Worm (Caenorhabditis elegans): ENCODE data around the gene ins-6.

- TF ChIP-seq ceh-79 (tag; optimal IDR thresholded peaks at IDR 0.05) (no peak), fkh-3 (tag; optimal IDR thresholded peaks at IDR 0.05) (no peak), T26A5.8 (tag; optimal IDR thresholded peaks at IDR 0.05) (no peak), nhr-90 (tag; optimal IDR thresholded peaks at IDR 0.05) (no peak), madf-10 (tag; optimal IDR thresholded peaks at IDR 0.05) (no peak), F37B4.10 (GFP tag; IDR thresholded peaks at IDR 0.05) (no peak), ceh-91 (GFP tag; IDR thresholded peaks at IDR 0.05) (no peak), nfya-2 (GFP tag; IDR thresholded peaks at IDR 0.05) (no peak)
Observed at ce11 chrII:5966637-5967036, 33.6 kb upstream of the ins-6 start.
